Worm (Caenorhabditis elegans): Measurements from ENCODE around the gene W03H9.2.

Gene W03H9.2

DNA sequence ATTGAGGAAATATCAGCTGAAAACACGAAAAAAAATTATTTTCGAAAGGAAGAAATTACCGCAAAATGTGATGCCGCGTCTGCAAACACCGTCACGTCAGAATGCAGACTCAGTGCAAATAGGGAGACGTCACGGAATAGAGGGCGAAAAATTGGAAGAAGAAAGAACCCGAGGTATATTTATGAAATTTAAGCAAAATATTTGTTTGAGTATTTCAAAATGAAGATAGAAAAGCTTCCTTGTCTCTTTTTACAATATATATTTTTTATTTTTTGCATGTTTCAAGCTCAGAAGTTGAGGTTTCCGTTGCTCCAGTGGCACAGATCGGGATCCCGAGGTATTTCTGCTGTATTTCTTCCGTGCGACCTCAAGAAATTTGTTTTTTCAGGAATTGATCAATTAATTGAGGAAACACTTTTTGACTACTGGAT lies at the start of gene W03H9.2:
W03H9.2 (minus strand) TSS at position 32 of the 431 bp plus-strand sequence.
- TF ChIP-seq odd-2 (tag; optimal IDR thresholded peaks at IDR 0.05) (no peak), sdc-2 (tag; optimal IDR thresholded peaks at IDR 0.05) (peak; percentile 42), fkh-10 (GFP tag; optimal IDR thresholded peaks at IDR 0.05) (no peak), lin-11 (tag; optimal IDR thresholded peaks at IDR 0.05) (peak; percentile 46), hlh-8 (tag; optimal IDR thresholded peaks at IDR 0.05) (peak; percentile 96), ceh-48 (tag; optimal IDR thresholded peaks at IDR 0.05) (no peak), hlh-6 (tag; optimal IDR thresholded peaks at IDR 0.05) (peak; percentile 38), madf-2 (tag; optimal IDR thresholded peaks at IDR 0.05) (peak; percentile 65), unc-86 (tag; optimal IDR thresholded peaks at IDR 0.05) (peak; percentile 76), T23F11.4 (GFP tag; optimal IDR thresholded peaks at IDR 0.05) (peak; percentile 33), ets-4 (tag; optimal IDR thresholded peaks at IDR 0.05) (peak; percentile 91), rnt-1 (tag; optimal IDR thresholded peaks at IDR 0.05) (peak; percentile 86), ceh-31 (tag; optimal IDR thresholded peaks at IDR 0.05) (peak; percentile 98), unc-42 (tag; optimal IDR thresholded peaks at IDR 0.05) (peak; percentile 45), ceh-18 (tag; optimal IDR thresholded peaks at IDR 0.05) (peak; percentile 25), nhr-232 (tag; optimal IDR thresholded peaks at IDR 0.05) (peak; percentile 13), C38D4.7 (GFP tag; optimal IDR thresholded peaks at IDR 0.05) (peak; percentile 41), ceh-30 (tag; optimal IDR thresholded peaks at IDR 0.05) (no peak), ceh-14 (tag; optimal IDR thresholded peaks at IDR 0.05) (peak; percentile 88), fkh-6 (tag; optimal IDR thresholded peaks at IDR 0.05) (peak; percentile 75), ceh-6 (GFP tag; optimal IDR thresholded peaks at IDR 0.05) (no peak), ref-2 (tag; optimal IDR thresholded peaks at IDR 0.05) (peak; percentile 92), ttx-3 (tag; optimal IDR thresholded peaks at IDR 0.05) (peak; percentile 83), ama-1 (optimal IDR thresholded peaks at IDR 0.05) (no peak), tbx-7 (tag; optimal IDR thresholded peaks at IDR 0.05) (peak; percentile 96), F13H6.1 (tag; optimal IDR thresholded peaks at IDR 0.05) (peak; percentile 82), ceh-19 (GFP tag; optimal IDR thresholded peaks at IDR 0.05) (peak; percentile 51), nhr-11 (tag; optimal IDR thresholded peaks at IDR 0.05) (no peak), K09A11.1 (tag; optimal IDR thresholded peaks at IDR 0.05; ENCODE audit: insufficient read depth) (no peak), elt-2 (tag; optimal IDR thresholded peaks at IDR 0.05) (peak; percentile 92), pha-2 (tag; optimal IDR thresholded peaks at IDR 0.05) (peak; percentile 80), tbx-2 (tag; optimal IDR thresholded peaks at IDR 0.05) (peak; percentile 97), nfya-1 (tag; optimal IDR thresholded peaks at IDR 0.05) (peak; percentile 16), pat-9 (tag; optimal IDR thresholded peaks at IDR 0.05) (no peak), elt-4 (tag; optimal IDR thresholded peaks at IDR 0.05) (peak; percentile 5), dve-1 (tag; optimal IDR thresholded peaks at IDR 0.05) (no peak), pag-3 (tag; optimal IDR thresholded peaks at IDR 0.05; ENCODE audit: borderline replicate concordance) (peak; percentile 29), K02D7.2 (tag; optimal IDR thresholded peaks at IDR 0.05) (peak; percentile 55), ceh-22 (tag; optimal IDR thresholded peaks at IDR 0.05) (no peak), ztf-16 (tag; optimal IDR thresholded peaks at IDR 0.05) (peak; percentile 84), ceh-9 (tag; optimal IDR thresholded peaks at IDR 0.05) (no peak), gmeb-2 (tag; optimal IDR thresholded peaks at IDR 0.05) (no peak), hlh-30 (tag; optimal IDR thresholded peaks at IDR 0.05; ENCODE audit: insufficient read depth) (no peak), pros-1 (tag; optimal IDR thresholded peaks at IDR 0.05) (no peak), ceh-24 (tag; optimal IDR thresholded peaks at IDR 0.05) (peak; percentile 33), unc-55 (GFP tag; optimal IDR thresholded peaks at IDR 0.05) (no peak), sox-4 (tag; optimal IDR thresholded peaks at IDR 0.05) (peak; percentile 14), fax-1 (tag; optimal IDR thresholded peaks at IDR 0.05) (peak; percentile 96), C08G9.2 (tag; optimal IDR thresholded peaks at IDR 0.05) (peak; percentile 94), unc-3 (GFP tag; conservative IDR thresholded peaks at IDR 0.05) (no peak), unc-3 (tag; optimal IDR thresholded peaks at IDR 0.05) (peak; percentile 83), eyg-1 (tag; optimal IDR thresholded peaks at IDR 0.05) (peak; percentile 29), dmd-4 (tag; optimal IDR thresholded peaks at IDR 0.05; ENCODE audit: borderline replicate concordance) (peak; percentile 62), pax-1 (tag; optimal IDR thresholded peaks at IDR 0.05) (no peak)

Measured in whole organism, late embryonic.